Fruit fly (Drosophila melanogaster): ENCODE results near the gene CG9616.

Gene CG9616

DNA sequence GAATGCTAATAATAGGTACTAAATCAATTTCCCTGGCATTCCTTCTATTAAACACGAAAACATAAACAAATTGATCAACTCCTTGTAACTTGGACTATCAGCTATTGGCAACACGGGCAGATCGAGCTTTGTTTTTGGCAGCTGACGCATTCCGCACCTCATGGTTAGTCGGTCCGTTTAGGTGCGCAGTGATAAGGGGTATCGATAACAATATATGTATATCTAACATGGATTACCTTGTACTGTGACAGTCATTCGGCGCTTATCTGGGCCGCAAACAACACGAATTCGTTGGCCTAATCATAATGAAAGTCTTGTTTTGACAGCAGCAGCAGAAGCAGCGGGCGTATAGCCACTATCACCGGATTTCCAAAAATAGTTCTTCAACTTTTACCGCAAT lies 42.7 kb upstream of the CG9616 start:
- TF ChIP-seq kay (GFP tag; ENCODE audit: borderline replicate concordance) (peak; percentile 46), bab1 (GFP tag; optimal IDR thresholded peaks at IDR 0.05) (no peak)

DNA sequence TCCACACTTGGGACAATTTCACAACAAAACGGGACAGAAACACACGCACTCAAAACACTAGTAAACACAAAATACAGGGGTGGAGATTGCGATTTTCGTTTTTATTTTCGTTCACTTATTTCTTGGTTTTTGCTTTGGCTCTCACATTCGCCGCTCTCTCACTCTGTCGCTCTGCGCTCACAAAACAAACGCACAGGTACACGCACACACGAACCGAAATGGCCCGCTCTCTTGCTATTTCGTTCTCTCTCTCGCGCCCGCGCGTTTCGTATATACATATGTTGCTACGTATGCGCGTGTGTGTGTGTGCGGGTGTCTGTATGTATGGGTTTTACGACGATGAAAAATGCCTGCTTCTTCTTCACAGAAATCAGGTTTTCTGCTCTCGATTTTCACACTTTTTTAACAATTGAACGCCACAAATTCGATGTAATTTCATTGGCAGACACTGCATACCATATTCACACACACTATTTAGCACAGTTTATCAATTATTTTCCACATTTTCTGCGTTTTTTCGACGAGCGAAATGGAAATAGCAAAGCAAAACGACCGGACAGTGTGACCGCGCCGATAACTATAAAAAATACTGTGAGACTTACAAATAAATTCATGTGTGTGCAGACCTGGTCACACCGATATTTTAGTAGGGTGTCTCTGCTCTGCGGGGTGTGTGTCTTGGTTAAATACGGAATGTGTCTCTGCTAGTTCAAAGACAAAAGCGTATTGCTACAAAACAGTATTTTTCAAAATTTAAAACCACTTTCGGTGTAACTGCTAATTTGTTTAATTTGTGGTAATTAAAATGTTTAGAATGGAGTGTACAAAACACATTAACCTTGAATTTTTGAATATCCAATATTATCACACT lies 41.3 kb upstream of the CG9616 start, which contains the start of gene trx:
Gene trx (minus strand): TSS at position 584 of the 871 bp plus-strand sequence.
- TF ChIP-seq cic (GFP tag; optimal IDR thresholded peaks at IDR 0.05), result peak; percentile 41
- no peak for TF ChIP-seq ovo (GFP tag; optimal IDR thresholded peaks at IDR 0.05)
- peak; percentile 31 for TF ChIP-seq CG12768 (GFP tag; optimal IDR thresholded peaks at IDR 0.05)
- no peak for TF ChIP-seq kay (GFP tag; ENCODE audit: borderline replicate concordance)
- no peak for TF ChIP-seq Crg-1 (GFP tag; optimal IDR thresholded peaks at IDR 0.05)
- no peak for TF ChIP-seq cnc (optimal IDR thresholded peaks at IDR 0.05)
- no peak for TF ChIP-seq CG33017 (tag; optimal IDR thresholded peaks at IDR 0.05)
- TF ChIP-seq bab1 (GFP tag; optimal IDR thresholded peaks at IDR 0.05), result peak; percentile 31
- peak; percentile 23 for TF ChIP-seq CG1620 (GFP tag; optimal IDR thresholded peaks at IDR 0.05)
- TF ChIP-seq CG14711 (tag; optimal IDR thresholded peaks at IDR 0.05), result peak; percentile 16
- TF ChIP-seq toe (GFP tag; optimal IDR thresholded peaks at IDR 0.05), result no peak
- no peak for TF ChIP-seq Hr96 (GFP tag; optimal IDR thresholded peaks at IDR 0.05)
- peak; percentile 20 for TF ChIP-seq Mnt (GFP tag; optimal IDR thresholded peaks at IDR 0.05)
- TF ChIP-seq pad (GFP tag; optimal IDR thresholded peaks at IDR 0.05), result no peak

DNA sequence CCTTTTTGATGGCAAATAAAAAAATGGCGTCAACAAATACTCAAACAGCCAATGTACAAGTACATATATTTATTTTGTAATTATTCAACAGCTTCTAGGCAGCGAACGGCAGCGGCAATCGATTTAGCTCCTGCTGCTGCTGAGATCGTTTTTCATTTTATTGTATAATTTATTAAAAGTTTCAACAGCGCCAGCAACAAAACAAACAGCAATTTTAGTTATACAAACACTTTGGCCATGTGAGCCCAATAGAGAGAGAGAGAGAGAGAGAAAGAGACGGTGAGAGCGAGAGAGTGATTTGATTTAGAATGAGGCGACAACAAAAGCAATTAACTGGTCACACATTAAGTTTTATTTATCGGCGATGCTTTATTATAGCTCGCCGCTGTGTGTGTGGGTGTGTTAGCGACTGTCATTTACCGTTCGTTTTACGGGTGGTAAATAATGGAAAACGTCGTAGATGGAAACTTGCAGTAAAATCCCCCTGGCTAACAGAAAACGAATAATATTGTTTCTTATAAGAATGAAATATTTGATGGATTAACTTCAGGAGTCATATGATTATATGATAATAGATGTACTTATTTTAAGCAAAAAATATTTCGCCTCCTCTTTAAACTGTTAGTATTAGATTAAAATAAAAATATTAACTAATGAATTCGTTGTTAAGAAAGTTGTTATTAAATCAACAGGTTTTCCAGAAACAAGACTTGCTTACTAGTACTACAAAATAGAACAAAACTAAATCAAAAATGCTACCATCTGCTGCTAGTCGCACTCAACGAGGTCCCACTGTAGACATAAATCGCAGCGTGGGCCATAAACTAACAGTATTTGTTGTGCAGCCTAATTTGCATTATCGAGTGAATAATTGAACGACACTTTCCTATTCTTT lies 40.0 kb upstream of the CG9616 start:
- no peak for TF ChIP-seq Crg-1 (GFP tag; optimal IDR thresholded peaks at IDR 0.05)
- no peak for TF ChIP-seq CG1620 (GFP tag; optimal IDR thresholded peaks at IDR 0.05)
- TF ChIP-seq CG14711 (tag; optimal IDR thresholded peaks at IDR 0.05), result peak; percentile 5
- TF ChIP-seq cic (GFP tag; optimal IDR thresholded peaks at IDR 0.05), result peak; percentile 76
- no peak for TF ChIP-seq Hr96 (GFP tag; optimal IDR thresholded peaks at IDR 0.05)
- no peak for TF ChIP-seq Clk (GFP tag; optimal IDR thresholded peaks at IDR 0.05)
- TF ChIP-seq CG5204 (GFP tag; optimal IDR thresholded peaks at IDR 0.05), result peak; percentile 58
- peak; percentile 96 for TF ChIP-seq kay (GFP tag; ENCODE audit: borderline replicate concordance)
- no peak for TF ChIP-seq toe (GFP tag; optimal IDR thresholded peaks at IDR 0.05)
- no peak for TF ChIP-seq CG33017 (tag; optimal IDR thresholded peaks at IDR 0.05)
- peak; percentile 37 for TF ChIP-seq Mnt (GFP tag; optimal IDR thresholded peaks at IDR 0.05)
- TF ChIP-seq CG12768 (GFP tag; optimal IDR thresholded peaks at IDR 0.05), result no peak
- TF ChIP-seq CG7045 (GFP tag; optimal IDR thresholded peaks at IDR 0.05), result peak; percentile 39
- no peak for TF ChIP-seq cnc (optimal IDR thresholded peaks at IDR 0.05)
- no peak for TF ChIP-seq bab1 (GFP tag; optimal IDR thresholded peaks at IDR 0.05)
- TF ChIP-seq tj (GFP tag; optimal IDR thresholded peaks at IDR 0.05), result no peak
- peak; percentile 9 for TF ChIP-seq CG7101 (tag; optimal IDR thresholded peaks at IDR 0.05)
- peak; percentile 96 for TF ChIP-seq ovo (GFP tag; optimal IDR thresholded peaks at IDR 0.05)
- TF ChIP-seq CG11617 (GFP tag; optimal IDR thresholded peaks at IDR 0.05), result no peak
- TF ChIP-seq pad (GFP tag; optimal IDR thresholded peaks at IDR 0.05), result peak; percentile 1

DNA sequence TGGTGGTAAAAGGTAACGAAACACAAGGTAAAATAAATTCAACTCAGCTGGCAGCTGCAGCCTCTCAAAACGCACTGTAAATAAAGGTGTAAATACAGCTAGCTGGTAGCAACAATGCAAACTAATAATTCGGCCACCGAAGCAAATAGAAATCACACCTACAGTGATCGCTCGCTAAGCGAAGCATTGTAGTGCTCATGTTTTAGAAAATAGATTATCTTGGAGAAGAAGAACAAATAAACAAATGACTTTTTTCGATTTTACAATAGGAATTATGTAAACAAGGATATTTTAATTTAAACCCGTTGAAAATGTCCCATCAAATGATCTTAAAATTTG lies 39.1 kb upstream of the CG9616 start:
- TF ChIP-seq CG7045 (GFP tag; optimal IDR thresholded peaks at IDR 0.05), result no peak
- TF ChIP-seq Hr96 (GFP tag; optimal IDR thresholded peaks at IDR 0.05), result peak; percentile 12
- no peak for TF ChIP-seq CG12768 (GFP tag; optimal IDR thresholded peaks at IDR 0.05)
- TF ChIP-seq toe (GFP tag; optimal IDR thresholded peaks at IDR 0.05), result no peak
- peak; percentile 17 for TF ChIP-seq CG7101 (tag; optimal IDR thresholded peaks at IDR 0.05)
- no peak for TF ChIP-seq cic (GFP tag; optimal IDR thresholded peaks at IDR 0.05)
- TF ChIP-seq bab1 (GFP tag; optimal IDR thresholded peaks at IDR 0.05), result no peak
- no peak for TF ChIP-seq Mnt (GFP tag; optimal IDR thresholded peaks at IDR 0.05)
- TF ChIP-seq CG1620 (GFP tag; optimal IDR thresholded peaks at IDR 0.05), result no peak
- no peak for TF ChIP-seq CG5204 (GFP tag; optimal IDR thresholded peaks at IDR 0.05)
- TF ChIP-seq cnc (optimal IDR thresholded peaks at IDR 0.05), result no peak
- TF ChIP-seq tj (GFP tag; optimal IDR thresholded peaks at IDR 0.05), result no peak
- no peak for TF ChIP-seq CG14711 (tag; optimal IDR thresholded peaks at IDR 0.05)
- peak; percentile 1 for TF ChIP-seq CG33017 (tag; optimal IDR thresholded peaks at IDR 0.05)
- no peak for TF ChIP-seq pad (GFP tag; optimal IDR thresholded peaks at IDR 0.05)
- no peak for TF ChIP-seq Clk (GFP tag; optimal IDR thresholded peaks at IDR 0.05)
- no peak for TF ChIP-seq Crg-1 (GFP tag; optimal IDR thresholded peaks at IDR 0.05)
- TF ChIP-seq CG11617 (GFP tag; optimal IDR thresholded peaks at IDR 0.05), result no peak
- no peak for TF ChIP-seq ovo (GFP tag; optimal IDR thresholded peaks at IDR 0.05)
- no peak for TF ChIP-seq kay (GFP tag; ENCODE audit: borderline replicate concordance)

DNA sequence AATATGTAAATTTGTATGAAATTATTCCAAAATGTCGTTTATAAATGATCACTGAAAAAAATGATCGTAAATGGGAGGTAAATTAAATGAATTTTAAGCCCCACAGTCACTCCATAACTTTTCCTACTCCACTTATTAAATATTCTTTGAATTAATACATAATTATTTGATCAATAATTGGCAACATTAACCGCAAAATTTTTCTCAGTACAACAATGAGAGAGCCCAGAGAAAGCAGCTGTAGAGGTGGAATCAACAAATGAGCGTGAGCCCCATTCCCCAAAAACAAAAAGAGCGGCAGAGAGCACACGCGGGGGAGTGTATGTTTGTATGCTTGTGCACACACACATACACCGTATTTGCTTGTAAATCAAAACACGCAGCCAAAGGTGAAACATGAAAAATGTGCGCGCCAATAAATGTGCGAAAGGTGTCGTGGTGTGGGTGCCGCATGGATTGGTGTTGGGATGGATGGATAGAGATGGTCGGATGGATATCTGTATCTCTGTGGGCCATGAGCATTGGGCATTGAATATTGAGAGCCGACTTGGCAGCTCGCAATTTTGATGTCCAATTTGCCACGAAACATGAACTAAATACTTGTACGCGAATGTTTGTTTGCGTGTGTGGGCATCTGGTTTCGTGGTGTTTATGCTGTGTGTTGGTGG lies 38.6 kb upstream of the CG9616 start:
- peak; percentile 88 for TF ChIP-seq CG11617 (GFP tag; optimal IDR thresholded peaks at IDR 0.05)
- TF ChIP-seq Clk (GFP tag; optimal IDR thresholded peaks at IDR 0.05), result peak; percentile 89
- peak; percentile 91 for TF ChIP-seq CG12768 (GFP tag; optimal IDR thresholded peaks at IDR 0.05)
- peak; percentile 92 for TF ChIP-seq CG14711 (tag; optimal IDR thresholded peaks at IDR 0.05)
- TF ChIP-seq cic (GFP tag; optimal IDR thresholded peaks at IDR 0.05), result peak; percentile 71
- peak; percentile 95 for TF ChIP-seq CG7101 (tag; optimal IDR thresholded peaks at IDR 0.05)
- peak; percentile 74 for TF ChIP-seq bab1 (GFP tag; optimal IDR thresholded peaks at IDR 0.05)
- TF ChIP-seq Crg-1 (GFP tag; optimal IDR thresholded peaks at IDR 0.05), result peak; percentile 66
- TF ChIP-seq CG33017 (tag; optimal IDR thresholded peaks at IDR 0.05), result peak; percentile 95
- peak; percentile 67 for TF ChIP-seq tj (GFP tag; optimal IDR thresholded peaks at IDR 0.05)
- peak; percentile 94 for TF ChIP-seq CG7045 (GFP tag; optimal IDR thresholded peaks at IDR 0.05)
- peak; percentile 71 for TF ChIP-seq toe (GFP tag; optimal IDR thresholded peaks at IDR 0.05)
- TF ChIP-seq ovo (GFP tag; optimal IDR thresholded peaks at IDR 0.05), result peak; percentile 32
- peak; percentile 60 for TF ChIP-seq Hr96 (GFP tag; optimal IDR thresholded peaks at IDR 0.05)
- TF ChIP-seq CG5204 (GFP tag; optimal IDR thresholded peaks at IDR 0.05), result peak; percentile 93
- peak; percentile 41 for TF ChIP-seq CG1620 (GFP tag; optimal IDR thresholded peaks at IDR 0.05)
- TF ChIP-seq cnc (optimal IDR thresholded peaks at IDR 0.05), result no peak
- TF ChIP-seq kay (GFP tag; ENCODE audit: borderline replicate concordance), result no peak
- peak; percentile 72 for TF ChIP-seq pad (GFP tag; optimal IDR thresholded peaks at IDR 0.05)
- peak; percentile 57 for TF ChIP-seq Mnt (GFP tag; optimal IDR thresholded peaks at IDR 0.05)

Measured in whole organism, adult.